Worm (Caenorhabditis elegans): ENCODE results near the gene rbg-1.

Gene rbg-1

DNA sequence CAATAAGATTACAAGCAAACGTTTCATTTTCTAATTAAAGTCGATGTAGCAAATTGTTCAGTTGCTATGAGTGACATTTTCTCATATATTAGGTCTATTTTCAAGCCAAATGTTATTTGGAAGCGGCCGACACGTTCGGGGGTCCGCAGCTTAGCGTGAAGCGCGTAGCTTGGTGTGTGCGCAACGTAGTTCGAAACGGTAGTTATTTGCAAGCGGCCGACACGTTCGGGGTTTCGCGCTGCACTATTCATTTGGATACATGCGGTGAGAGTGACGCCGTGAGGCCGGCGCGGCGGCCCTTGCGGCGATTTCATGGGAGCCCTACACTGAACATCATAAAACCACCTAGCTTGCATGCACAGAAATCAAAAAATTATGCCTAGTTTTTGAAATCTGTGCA is 4.8 kb downstream of the rbg-1 start:
- no peak for TF ChIP-seq nhr-6 (tag; optimal IDR thresholded peaks at IDR 0.05)
- TF ChIP-seq sem-4 (tag; optimal IDR thresholded peaks at IDR 0.05) = no peak
- no peak for TF ChIP-seq egl-27 (tag; optimal IDR thresholded peaks at IDR 0.05)
- no peak for TF ChIP-seq mbf-1 (tag; optimal IDR thresholded peaks at IDR 0.05)
- TF ChIP-seq snpc-4 (tag; optimal IDR thresholded peaks at IDR 0.05) = peak; percentile 74

ce11 chrX:14991280-14991679 is 7.9 kb downstream of the rbg-1 start, which contains the start of gene iglr-1:
iglr-1 (minus strand) TSS chrX:14991380.
- no peak for TF ChIP-seq mab-5 (tag; optimal IDR thresholded peaks at IDR 0.05)
- TF ChIP-seq zag-1 (tag; optimal IDR thresholded peaks at IDR 0.05) = no peak
- TF ChIP-seq dmd-4 (tag; optimal IDR thresholded peaks at IDR 0.05) = no peak
- no peak for TF ChIP-seq ztf-1 (GFP tag; conservative IDR thresholded peaks at IDR 0.05)
- TF ChIP-seq sma-3 (GFP tag; optimal IDR thresholded peaks at IDR 0.05) = no peak
- TF ChIP-seq R02D3.7 (tag; optimal IDR thresholded peaks at IDR 0.05) = no peak
- TF ChIP-seq unc-55 (GFP tag; optimal IDR thresholded peaks at IDR 0.05) = no peak
- no peak for TF ChIP-seq nhr-25 (tag; optimal IDR thresholded peaks at IDR 0.05)
- TF ChIP-seq nhr-6 (tag; optimal IDR thresholded peaks at IDR 0.05) = no peak
- no peak for TF ChIP-seq aly-2 (tag; optimal IDR thresholded peaks at IDR 0.05)
- TF ChIP-seq unc-62 (GFP tag; optimal IDR thresholded peaks at IDR 0.05) = no peak
- TF ChIP-seq lsy-2 (tag; optimal IDR thresholded peaks at IDR 0.05) = no peak
- no peak for TF ChIP-seq sem-4 (tag; optimal IDR thresholded peaks at IDR 0.05)
- no peak for TF ChIP-seq fos-1 (tag; optimal IDR thresholded peaks at IDR 0.05)
- no peak for TF ChIP-seq nhr-21 (tag; optimal IDR thresholded peaks at IDR 0.05)
- TF ChIP-seq ztf-11 (tag; optimal IDR thresholded peaks at IDR 0.05) = no peak

- no peak for TF ChIP-seq egl-27 (tag; optimal IDR thresholded peaks at IDR 0.05)
- TF ChIP-seq nhr-11 (tag; optimal IDR thresholded peaks at IDR 0.05) = no peak
- TF ChIP-seq lsy-2 (tag; optimal IDR thresholded peaks at IDR 0.05) = no peak
- no peak for TF ChIP-seq ztf-11 (tag; optimal IDR thresholded peaks at IDR 0.05)
- no peak for TF ChIP-seq elt-1 (tag; optimal IDR thresholded peaks at IDR 0.05)
- TF ChIP-seq mdl-1 (tag; optimal IDR thresholded peaks at IDR 0.05) = no peak
- no peak for TF ChIP-seq nhr-12 (tag; optimal IDR thresholded peaks at IDR 0.05)
- no peak for TF ChIP-seq C34F6.9 (tag; optimal IDR thresholded peaks at IDR 0.05)
Measured at ce11 chrX:14993744-14994143, 10.4 kb downstream of the rbg-1 start.

DNA sequence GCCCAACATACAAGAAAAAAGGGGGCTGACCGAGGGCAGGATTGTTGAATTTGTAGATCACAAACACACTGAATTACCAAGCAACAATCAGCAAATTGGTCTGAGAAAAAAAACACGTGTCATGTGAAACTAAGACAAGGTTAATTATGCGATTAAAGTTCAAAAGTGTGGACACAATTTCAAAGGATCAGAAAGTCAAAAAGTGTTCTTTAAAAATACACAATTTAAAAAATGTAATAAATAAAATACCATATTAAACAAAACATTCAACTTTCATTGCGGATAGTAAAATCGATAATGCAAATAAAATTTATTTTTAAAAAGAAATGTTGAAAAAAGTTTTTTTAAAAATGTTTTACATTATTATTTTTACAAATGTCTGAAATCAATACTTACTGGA is 15.8 kb downstream of the rbg-1 start, which contains the start of gene cutl-3:
Gene cutl-3 (minus strand): TSS at position 101 of the 400 bp plus-strand sequence.
- TF ChIP-seq ztf-1 (GFP tag; conservative IDR thresholded peaks at IDR 0.05) (no peak), alr-1 (tag; optimal IDR thresholded peaks at IDR 0.05) (no peak), nhr-11 (tag; optimal IDR thresholded peaks at IDR 0.05) (no peak), mdl-1 (tag; optimal IDR thresholded peaks at IDR 0.05) (no peak), Y55F3AM.14 (GFP tag; optimal IDR thresholded peaks at IDR 0.05) (no peak), unc-62 (GFP tag; optimal IDR thresholded peaks at IDR 0.05) (no peak), unc-39 (tag; optimal IDR thresholded peaks at IDR 0.05) (no peak), mbf-1 (tag; optimal IDR thresholded peaks at IDR 0.05) (no peak)

ce11 chrX:15003891-15004550 is 20.7 kb downstream of the rbg-1 start, which contains the start of gene slc-25A18.1:
slc-25A18.1 (minus strand) TSS chrX:15003941.
- TF ChIP-seq lin-11 (tag; optimal IDR thresholded peaks at IDR 0.05) = no peak
- TF ChIP-seq zag-1 (tag; optimal IDR thresholded peaks at IDR 0.05) = no peak
- no peak for TF ChIP-seq nhr-237 (tag; optimal IDR thresholded peaks at IDR 0.05)
- no peak for TF ChIP-seq skn-1 (tag; optimal IDR thresholded peaks at IDR 0.05)
- no peak for TF ChIP-seq snpc-4 (tag; optimal IDR thresholded peaks at IDR 0.05)
- TF ChIP-seq crh-2 (tag; optimal IDR thresholded peaks at IDR 0.05) = no peak
- no peak for TF ChIP-seq lin-39 (tag; optimal IDR thresholded peaks at IDR 0.05)
- TF ChIP-seq gmeb-1 (tag; optimal IDR thresholded peaks at IDR 0.05) = no peak
- no peak for TF ChIP-seq unc-62 (GFP tag; optimal IDR thresholded peaks at IDR 0.05)
- TF ChIP-seq elt-1 (tag; optimal IDR thresholded peaks at IDR 0.05) = no peak
- TF ChIP-seq F13H6.1 (tag; optimal IDR thresholded peaks at IDR 0.05) = no peak
- no peak for TF ChIP-seq nhr-23 (tag; optimal IDR thresholded peaks at IDR 0.05)
- no peak for TF ChIP-seq ztf-11 (tag; optimal IDR thresholded peaks at IDR 0.05)
- TF ChIP-seq ama-1 (optimal IDR thresholded peaks at IDR 0.05) = no peak
- TF ChIP-seq alr-1 (tag; optimal IDR thresholded peaks at IDR 0.05) = no peak
- no peak for TF ChIP-seq dmd-4 (tag; optimal IDR thresholded peaks at IDR 0.05)
- TF ChIP-seq R02D3.7 (tag; optimal IDR thresholded peaks at IDR 0.05) = no peak
- no peak for TF ChIP-seq mdl-1 (tag; optimal IDR thresholded peaks at IDR 0.05)

Measured in whole organism, L2 larva.